Worm (Caenorhabditis elegans) whole organism, L4 larva: ENCODE data around the gene ttx-3.

Experiments
- Y75B8A.6 ChIP-seq: fragments of 200-800 bp; sonication (Bioruptor generic); IDR thresholded peaks from 2 replicates; pipeline ENCODE4 v1.3.6; 2022; ENCODE audit warnings: missing genetic modification reagents, missing genetic modification characterization, missing compliant biosample characterization
- ZK337.2 ChIP-seq: fragments of 200-800 bp; sonication (Bioruptor generic); IDR thresholded peaks from 2 replicates; pipeline ENCODE4 v1.3.6; 2022; ENCODE audit warnings: missing genetic modification reagents, missing genetic modification characterization, missing compliant biosample characterization
- aly-2 ChIP-seq: sonication (generic microtip); optimal IDR thresholded peaks from 2 replicates; lab custom pipeline; 2018; ENCODE audit warnings: missing biosample characterization, missing genetic modification characterization
- ama-1 ChIP-seq: fragments of 150-350 bp; optimal IDR thresholded peaks from 2 replicates; lab custom pipeline; 2014; ENCODE audit warnings: inconsistent platforms, mixed read lengths
- ceh-82 ChIP-seq: sonication (generic microtip); optimal IDR thresholded peaks from 2 replicates; lab custom pipeline; 2017; ENCODE audit warnings: missing biosample characterization, missing genetic modification characterization
- daf-16 ChIP-seq, 3 experiments: sonication (generic microtip); optimal IDR thresholded peaks; 2 replicates each; lab custom pipeline; 2016 to 2017; ENCODE audit warnings: missing genetic modification characterization in 3 of 3, missing genetic modification reagents in 3 of 3, mild to moderate bottlenecking in 2 of 3, missing compliant biosample characterization in 2 of 3, missing biosample characterization in 1 of 3, moderate library complexity in 1 of 3
- lin-38 ChIP-seq: fragments of 200-800 bp; sonication (Bioruptor generic); IDR thresholded peaks from 2 replicates; pipeline ENCODE4 v1.3.6; 2022; ENCODE audit warnings: missing genetic modification reagents, missing genetic modification characterization, missing compliant biosample characterization
- nhr-28 ChIP-seq: fragments of 150-350 bp; optimal IDR thresholded peaks from 2 replicates; lab custom pipeline; 2014; ENCODE audit warnings: missing biosample characterization, missing genetic modification characterization
- pha-4 ChIP-seq, 2 experiments: fragments of 150-350 bp in 1 of 2; fragments of 200-800 bp in 1 of 2; sonication (Bioruptor generic) in 1 of 2; IDR thresholded peaks in 1 of 2; optimal IDR thresholded peaks in 1 of 2; 2 replicates each; pipeline versions ENCODE4 v1.3.6 to Lab custom; 2014 to 2022; ENCODE audit warnings: missing genetic modification characterization in 2 of 2, missing genetic modification reagents in 2 of 2, missing biosample characterization in 1 of 2, missing compliant biosample characterization in 1 of 2
- skn-1 ChIP-seq: fragments of 150-350 bp; optimal IDR thresholded peaks from 2 replicates; lab custom pipeline; 2014; ENCODE audit warnings: missing biosample characterization, missing genetic modification characterization
- unc-130 ChIP-seq: sonication (generic microtip); optimal IDR thresholded peaks from 2 replicates; lab custom pipeline; 2016; ENCODE audit warnings: missing genetic modification reagents, missing genetic modification characterization, missing compliant biosample characterization
- unc-39 ChIP-seq: sonication (generic microtip); optimal IDR thresholded peaks from 2 replicates; lab custom pipeline; 2017; ENCODE audit warnings: missing biosample characterization, missing genetic modification characterization
- zag-1 ChIP-seq: fragments of 150-350 bp; optimal IDR thresholded peaks from 2 replicates; lab custom pipeline; 2014; ENCODE audit warnings: missing biosample characterization, missing genetic modification characterization

DNA sequence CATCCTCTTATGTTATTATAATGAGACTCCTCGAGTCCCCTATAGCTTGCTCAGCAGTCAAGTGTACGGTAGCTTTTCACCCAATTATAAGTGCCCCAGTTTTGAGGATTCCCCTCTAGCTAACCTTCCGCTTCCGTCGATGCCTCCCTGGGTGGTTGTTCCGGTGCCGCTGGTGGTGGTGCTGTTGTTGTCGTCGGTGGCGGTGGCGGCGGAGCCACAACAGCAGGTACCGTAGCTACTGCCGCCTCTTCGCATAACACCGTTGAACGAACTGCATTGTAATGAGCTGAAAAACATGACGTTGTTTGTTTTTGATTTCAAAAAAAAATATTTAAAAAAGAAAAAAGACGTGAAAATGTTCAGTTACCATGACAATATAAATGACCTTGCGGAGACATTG, 2.7 kb downstream of the ttx-3 start:
- TF ChIP-seq ceh-82 (tag; lab: Kevin White, UChicago) (no peak), daf-16 (GFP tag; optimal IDR thresholded peaks at IDR 0.05; lab: Kevin White, UChicago) (no peak), daf-16 (tag; optimal IDR thresholded peaks at IDR 0.05; lab: Kevin White, UChicago) (no peak), Y75B8A.6 (GFP tag; lab: Robert Waterston, UW) (no peak), unc-130 (GFP tag; lab: Kevin White, UChicago) (no peak), aly-2 (no peak), skn-1 (no peak), lin-38 (GFP tag; lab: Robert Waterston, UW) (no peak), pha-4 (GFP tag; IDR thresholded peaks at IDR 0.05; lab: Robert Waterston, UW) (no peak), pha-4 (tag; optimal IDR thresholded peaks at IDR 0.05; lab: Kevin White, UChicago) (no peak), unc-39 (tag; lab: Kevin White, UChicago) (no peak), nhr-28 (no peak), ZK337.2 (GFP tag; lab: Robert Waterston, UW) (no peak), zag-1 (tag; lab: Kevin White, UChicago) (no peak), ama-1 (lab: Kevin White, UChicago) (no peak)
